Fruit fly (Drosophila melanogaster) whole organism, prepupa: Measurements from ENCODE around the gene Pp2B-14D.

Source experiments
- Blimp-1 ChIP-seq: fragments of 200-800 bp; sonication (Bioruptor generic); optimal IDR thresholded peaks from 3 replicates; lab custom pipeline; 2017; ENCODE audit warnings: missing biosample characterization, missing genetic modification characterization, mild to moderate bottlenecking, moderate library complexity, missing genetic modification reagents
- CG10631 ChIP-seq: fragments of 200-800 bp; sonication (Bioruptor generic); optimal IDR thresholded peaks from 2 replicates; lab custom pipeline; 2016; ENCODE audit warnings: missing biosample characterization, missing genetic modification characterization
- CG10669 ChIP-seq: fragments of 200-800 bp; sonication (Bioruptor generic); optimal IDR thresholded peaks from 3 replicates; lab custom pipeline; 2018; ENCODE audit warnings: missing biosample characterization, mild to moderate bottlenecking, missing genetic modification characterization, moderate library complexity
- CG11294 ChIP-seq: fragments of 200-800 bp; sonication (Bioruptor generic); IDR thresholded peaks from 2 replicates; pipeline ENCODE4 v1.3.6; 2022; ENCODE audit warnings: missing biosample characterization, missing genetic modification characterization
- CG11762 ChIP-seq: fragments of 200-800 bp; sonication (Bioruptor generic); optimal IDR thresholded peaks from 3 replicates; lab custom pipeline; 2016; ENCODE audit warnings: missing biosample characterization, missing genetic modification characterization; ENCODE audit not compliant: insufficient read depth
- CG11902 ChIP-seq: fragments of 200-800 bp; sonication (Bioruptor generic); optimal IDR thresholded peaks from 3 replicates; lab custom pipeline; 2016; ENCODE audit warnings: missing biosample characterization, missing genetic modification characterization
- CG15336 ChIP-seq: fragments of 200-800 bp; sonication (Bioruptor generic); IDR thresholded peaks from 2 replicates; pipeline ENCODE4 v1.3.6; 2022; ENCODE audit warnings: missing biosample characterization, missing genetic modification characterization
- CG1621 ChIP-seq: fragments of 200-800 bp; sonication (Bioruptor generic); optimal IDR thresholded peaks from 3 replicates; lab custom pipeline; 2018; ENCODE audit warnings: missing biosample characterization, mild to moderate bottlenecking, missing genetic modification characterization
- CG16779 ChIP-seq: fragments of 200-800 bp; sonication (Bioruptor generic); optimal IDR thresholded peaks from 3 replicates; lab custom pipeline; 2017; ENCODE audit warnings: missing biosample characterization, mild to moderate bottlenecking, missing genetic modification characterization
- CG3032 ChIP-seq: fragments of 200-800 bp; optimal IDR thresholded peaks from 2 replicates; lab custom pipeline; 2019; ENCODE audit warnings: missing biosample characterization, mild to moderate bottlenecking, missing genetic modification characterization, moderate library complexity
- CG31627 ChIP-seq: fragments of 200-800 bp; sonication (Bioruptor generic); optimal IDR thresholded peaks from 3 replicates; lab custom pipeline; 2016; ENCODE audit warnings: missing biosample characterization, missing genetic modification characterization
- CG32006 ChIP-seq: fragments of 200-800 bp; sonication (Bioruptor generic); optimal IDR thresholded peaks from 3 replicates; lab custom pipeline; 2017; ENCODE audit warnings: missing biosample characterization, mild to moderate bottlenecking, missing genetic modification characterization
- CG34406 ChIP-seq: fragments of 200-800 bp; sonication (Bioruptor generic); optimal IDR thresholded peaks from 3 replicates; lab custom pipeline; 2016; ENCODE audit warnings: missing biosample characterization, missing genetic modification characterization
- CG3919 ChIP-seq: fragments of 200-800 bp; sonication (Bioruptor generic); optimal IDR thresholded peaks from 3 replicates; lab custom pipeline; 2016; ENCODE audit warnings: missing biosample characterization, missing genetic modification characterization
- CG4318 ChIP-seq: fragments of 200-800 bp; sonication (Bioruptor generic); optimal IDR thresholded peaks from 3 replicates; lab custom pipeline; 2017; ENCODE audit warnings: missing biosample characterization, mild to moderate bottlenecking, missing genetic modification characterization
- CG6163 ChIP-seq: fragments of 200-800 bp; sonication (Bioruptor generic); IDR thresholded peaks from 3 replicates; pipeline ENCODE4 v1.3.6; 2022; ENCODE audit warnings: missing biosample characterization, missing genetic modification characterization
- CG6276 ChIP-seq: fragments of 200-800 bp; sonication (Bioruptor generic); optimal IDR thresholded peaks from 2 replicates; lab custom pipeline; 2017; ENCODE audit warnings: missing biosample characterization, mild to moderate bottlenecking, missing genetic modification characterization
- CG6792 ChIP-seq: fragments of 200-800 bp; sonication (Bioruptor generic); optimal IDR thresholded peaks from 3 replicates; lab custom pipeline; 2016; ENCODE audit warnings: missing biosample characterization, missing genetic modification characterization
- CG6808 ChIP-seq: fragments of 200-800 bp; sonication (Bioruptor generic); optimal IDR thresholded peaks from 3 replicates; lab custom pipeline; 2017; ENCODE audit warnings: missing biosample characterization, missing genetic modification characterization, mild to moderate bottlenecking, moderate library complexity, missing genetic modification reagents
- CG6854 ChIP-seq: fragments of 200-800 bp; sonication (Bioruptor generic); optimal IDR thresholded peaks from 2 replicates; lab custom pipeline; 2017; ENCODE audit warnings: missing biosample characterization, mild to moderate bottlenecking, missing genetic modification characterization
- CG8119 ChIP-seq: fragments of 200-800 bp; sonication (Bioruptor generic); IDR thresholded peaks from 3 replicates; pipeline ENCODE4 v1.3.6; 2022; ENCODE audit warnings: missing biosample characterization, missing genetic modification characterization
- CG8319 ChIP-seq: fragments of 200-800 bp; sonication (Bioruptor generic); optimal IDR thresholded peaks from 3 replicates; lab custom pipeline; 2016; ENCODE audit warnings: missing biosample characterization, missing genetic modification characterization
- CG8632 ChIP-seq: fragments of 200-800 bp; sonication (Bioruptor generic); optimal IDR thresholded peaks from 3 replicates; lab custom pipeline; 2016; ENCODE audit warnings: missing biosample characterization, missing genetic modification characterization
- CG9139 ChIP-seq: fragments of 200-800 bp; sonication (Bioruptor generic); optimal IDR thresholded peaks from 3 replicates; lab custom pipeline; 2017; ENCODE audit warnings: missing biosample characterization, mild to moderate bottlenecking, missing genetic modification characterization
- Eip78C ChIP-seq: fragments of 200-800 bp; sonication (Bioruptor generic); peaks from one replicate; lab custom pipeline; 2016; ENCODE audit warnings: missing biosample characterization, missing genetic modification characterization
- Eip93F ChIP-seq: fragments of 200-800 bp; sonication (Bioruptor generic); optimal IDR thresholded peaks from 2 replicates; lab custom pipeline; 2016; ENCODE audit warnings: missing biosample characterization, mild to moderate bottlenecking, missing genetic modification characterization
- Ets21C ChIP-seq: fragments of 200-800 bp; sonication (Bioruptor generic); optimal IDR thresholded peaks from 3 replicates; lab custom pipeline; 2016; ENCODE audit warnings: missing biosample characterization, missing genetic modification characterization
- Gug ChIP-seq: fragments of 200-800 bp; sonication (Bioruptor generic); IDR thresholded peaks from 2 replicates; pipeline ENCODE4 v1.3.6; 2022; ENCODE audit warnings: missing biosample characterization, missing genetic modification characterization
- Hr38 ChIP-seq: sonication (Bioruptor generic); optimal IDR thresholded peaks from 2 replicates; lab custom pipeline; 2016; ENCODE audit warnings: missing biosample characterization, missing genetic modification characterization
- Hr39 ChIP-seq: fragments of 200-800 bp; sonication (Bioruptor generic); optimal IDR thresholded peaks from 2 replicates; lab custom pipeline; 2016; ENCODE audit warnings: missing biosample characterization, missing genetic modification characterization
- Hr4 ChIP-seq: fragments of 200-800 bp; sonication (Bioruptor generic); optimal IDR thresholded peaks from 3 replicates; lab custom pipeline; 2016; ENCODE audit warnings: missing biosample characterization, missing genetic modification characterization
- Lpt ChIP-seq: fragments of 200-800 bp; sonication (Bioruptor generic); optimal IDR thresholded peaks from 3 replicates; lab custom pipeline; 2016; ENCODE audit warnings: missing biosample characterization, missing genetic modification characterization
- Met ChIP-seq: fragments of 200-800 bp; sonication (Bioruptor generic); optimal IDR thresholded peaks from 3 replicates; lab custom pipeline; 2016; ENCODE audit warnings: missing biosample characterization, missing genetic modification characterization
- OdsH ChIP-seq: fragments of 200-800 bp; sonication (Bioruptor generic); optimal IDR thresholded peaks from 3 replicates; lab custom pipeline; 2016; ENCODE audit warnings: missing biosample characterization, missing genetic modification characterization
- Smox ChIP-seq: fragments of 200-800 bp; sonication (Bioruptor generic); optimal IDR thresholded peaks from 3 replicates; lab custom pipeline; 2016; ENCODE audit warnings: missing biosample characterization, missing genetic modification characterization
- Sox102F ChIP-seq: fragments of 200-800 bp; sonication (Bioruptor generic); optimal IDR thresholded peaks from 2 replicates; lab custom pipeline; 2016; ENCODE audit warnings: missing biosample characterization, mild to moderate bottlenecking, missing genetic modification characterization
- Sox14 ChIP-seq: fragments of 200-800 bp; sonication (Bioruptor generic); optimal IDR thresholded peaks from 3 replicates; lab custom pipeline; 2016; ENCODE audit warnings: missing biosample characterization, missing genetic modification characterization
- Sox15 ChIP-seq: fragments of 200-800 bp; sonication (Bioruptor generic); optimal IDR thresholded peaks from 3 replicates; lab custom pipeline; 2016; ENCODE audit warnings: missing biosample characterization, missing genetic modification characterization
- acj6 ChIP-seq: fragments of 200-800 bp; sonication (Bioruptor generic); optimal IDR thresholded peaks from 3 replicates; lab custom pipeline; 2016; ENCODE audit warnings: missing biosample characterization, missing genetic modification characterization
- dac ChIP-seq: fragments of 200-800 bp; sonication (Bioruptor generic); optimal IDR thresholded peaks from 2 replicates; lab custom pipeline; 2017; ENCODE audit warnings: missing biosample characterization, mild to moderate bottlenecking, missing genetic modification characterization
- dsx ChIP-seq: fragments of 200-800 bp; optimal IDR thresholded peaks from 3 replicates; lab custom pipeline; 2019; ENCODE audit warnings: missing biosample characterization, mild to moderate bottlenecking, missing genetic modification characterization, moderate library complexity; ENCODE audit not compliant: poor library complexity, severe bottlenecking
- esn ChIP-seq: fragments of 200-800 bp; sonication (Bioruptor generic); optimal IDR thresholded peaks from 2 replicates; lab custom pipeline; 2016; ENCODE audit warnings: missing biosample characterization, mild to moderate bottlenecking, missing genetic modification characterization, moderate library complexity
- fd85E ChIP-seq: fragments of 200-800 bp; sonication (Bioruptor generic); optimal IDR thresholded peaks from 3 replicates; lab custom pipeline; 2016; ENCODE audit warnings: missing biosample characterization, missing genetic modification characterization
- fkh ChIP-seq: fragments of 200-800 bp; sonication (Bioruptor generic); optimal IDR thresholded peaks from 3 replicates; lab custom pipeline; 2017; ENCODE audit warnings: missing biosample characterization, mild to moderate bottlenecking, missing genetic modification characterization, moderate library complexity
- lz ChIP-seq: fragments of 200-800 bp; sonication (Bioruptor generic); optimal IDR thresholded peaks from 3 replicates; lab custom pipeline; 2016; ENCODE audit warnings: missing biosample characterization, missing genetic modification characterization
- net ChIP-seq: fragments of 200-800 bp; sonication (Bioruptor generic); optimal IDR thresholded peaks from 3 replicates; lab custom pipeline; 2016; ENCODE audit warnings: missing biosample characterization, missing genetic modification characterization
- pdm3 ChIP-seq: fragments of 200-800 bp; sonication (Bioruptor generic); optimal IDR thresholded peaks from 3 replicates; lab custom pipeline; 2016; ENCODE audit warnings: missing biosample characterization, missing genetic modification characterization
- spab ChIP-seq: fragments of 200-800 bp; sonication (Bioruptor generic); optimal IDR thresholded peaks from 2 replicates; lab custom pipeline; 2017; ENCODE audit warnings: missing biosample characterization, mild to moderate bottlenecking, missing genetic modification characterization, missing genetic modification reagents
- ss ChIP-seq, 2 experiments: fragments of 200-800 bp; sonication (Bioruptor generic); optimal IDR thresholded peaks; 2 replicates in 1 of 2; 3 replicates in 1 of 2; lab custom pipeline; 2017 to 2018; ENCODE audit warnings: mild to moderate bottlenecking in 2 of 2, missing biosample characterization in 2 of 2, missing genetic modification characterization in 2 of 2, moderate library complexity in 1 of 2
- svp ChIP-seq: fragments of 200-800 bp; sonication (Bioruptor generic); peaks from one replicate; lab custom pipeline; 2016; ENCODE audit warnings: missing biosample characterization, missing genetic modification characterization
- topi ChIP-seq: fragments of 200-800 bp; sonication (Bioruptor generic); optimal IDR thresholded peaks from 3 replicates; lab custom pipeline; 2016; ENCODE audit warnings: missing biosample characterization, missing genetic modification characterization
- vri ChIP-seq: fragments of 200-800 bp; sonication (Bioruptor generic); optimal IDR thresholded peaks from 3 replicates; lab custom pipeline; 2016; ENCODE audit warnings: missing biosample characterization, mild to moderate bottlenecking, missing genetic modification characterization

Pp2B-14D gene

DNA sequence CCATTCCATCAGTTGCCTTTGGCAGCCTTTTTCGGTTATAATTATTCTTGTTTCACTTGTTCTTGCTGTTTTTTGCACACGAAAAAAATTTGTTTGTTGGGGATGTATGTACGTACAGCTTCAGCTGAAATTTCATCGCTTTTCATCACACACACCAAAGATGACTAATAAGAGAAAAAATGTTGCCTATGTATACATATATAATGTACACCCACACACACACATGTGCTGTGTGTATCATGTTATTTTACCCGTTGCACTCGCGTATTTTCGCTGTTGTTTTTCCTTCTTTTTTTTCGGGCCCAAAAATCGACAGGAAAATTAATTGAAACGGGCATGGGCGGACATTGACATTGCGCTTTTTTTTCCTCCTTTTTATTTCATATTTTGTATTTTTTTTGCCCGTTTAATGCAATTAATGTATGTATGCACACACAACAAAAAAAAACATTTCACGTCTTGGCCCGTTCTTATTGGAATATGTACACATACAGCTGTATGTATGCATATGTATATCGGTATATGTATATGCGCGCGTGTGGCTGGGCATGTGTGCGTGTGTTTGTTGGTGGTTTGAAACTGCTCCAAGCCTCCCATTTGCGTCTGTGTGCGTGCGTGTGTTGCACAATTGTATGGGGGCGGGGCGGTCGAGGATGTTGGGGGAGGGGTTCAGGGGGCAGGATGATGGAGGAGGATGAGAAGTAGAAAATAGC lies 26.5 kb upstream of the Pp2B-14D start:
- TF ChIP-seq CG3919, result no peak
- TF ChIP-seq vri (GFP tag; lab: Kevin White, UChicago), result no peak
- TF ChIP-seq Lpt (GFP tag; lab: Kevin White, UChicago), result no peak
- TF ChIP-seq CG6808 (GFP tag; lab: Kevin White, UChicago), result peak; percentile 33
- TF ChIP-seq topi (GFP tag; lab: Kevin White, UChicago), result no peak
- TF ChIP-seq Met, result no peak
- peak; percentile 19 for TF ChIP-seq CG10669 (GFP tag; lab: Kevin White, UChicago)
- no peak for TF ChIP-seq Blimp-1
- peak; percentile 1 for TF ChIP-seq Sox14
- TF ChIP-seq CG6276 (GFP tag; lab: Kevin White, UChicago), result peak; percentile 32
- TF ChIP-seq CG8319 (GFP tag; lab: Kevin White, UChicago), result no peak
- no peak for TF ChIP-seq dac
- TF ChIP-seq Hr38 (GFP tag; lab: Kevin White, UChicago), result no peak
- peak; percentile 24 for TF ChIP-seq net (GFP tag; lab: Kevin White, UChicago)
- TF ChIP-seq dsx (GFP tag; lab: Kevin White, UChicago), result no peak
- TF ChIP-seq CG15336 (GFP tag; lab: Robert Waterston, UW), result no peak
- TF ChIP-seq CG11762 (GFP tag; lab: Kevin White, UChicago), result no peak
- peak; percentile 82 for TF ChIP-seq Eip78C (GFP tag; lab: Kevin White, UChicago)
- no peak for TF ChIP-seq Sox15 (GFP tag; lab: Kevin White, UChicago)
- no peak for TF ChIP-seq Ets21C (GFP tag; lab: Kevin White, UChicago)
- peak; percentile 32 for TF ChIP-seq spab
- no peak for TF ChIP-seq Hr4 (GFP tag; lab: Kevin White, UChicago)
- no peak for TF ChIP-seq Hr39 (GFP tag; lab: Kevin White, UChicago)
- TF ChIP-seq CG11294 (GFP tag; lab: Robert Waterston, UW), result no peak
- no peak for TF ChIP-seq acj6 (GFP tag; lab: Kevin White, UChicago)
- TF ChIP-seq CG6792, result no peak
- no peak for TF ChIP-seq fkh (GFP tag; lab: Kevin White, UChicago)
- TF ChIP-seq CG31627 (GFP tag; lab: Kevin White, UChicago), result no peak
- no peak for TF ChIP-seq CG8119 (GFP tag; lab: Robert Waterston, UW)
- no peak; the same call in 2 of the 3 replicates for TF ChIP-seq CG6163 (GFP tag; lab: Robert Waterston, UW)
- no peak for TF ChIP-seq CG6854 (GFP tag; lab: Kevin White, UChicago)
- no peak for TF ChIP-seq pdm3 (GFP tag; lab: Kevin White, UChicago)
- no peak for TF ChIP-seq esn (GFP tag; lab: Kevin White, UChicago)
- TF ChIP-seq CG10631 (GFP tag; lab: Kevin White, UChicago), result no peak
- TF ChIP-seq svp (GFP tag; lab: Kevin White, UChicago), result no peak
- TF ChIP-seq CG32006, result no peak
- no peak for TF ChIP-seq CG8632 (GFP tag; lab: Kevin White, UChicago)
- TF ChIP-seq CG11902, result no peak
- TF ChIP-seq CG1621 (tag; lab: Kevin White, UChicago), result no peak
- TF ChIP-seq CG9139 (GFP tag; lab: Kevin White, UChicago), result peak; percentile 30
- no peak for TF ChIP-seq Sox102F (GFP tag; lab: Kevin White, UChicago)
- no peak for TF ChIP-seq Gug (GFP tag; lab: Robert Waterston, UW)
- no peak for TF ChIP-seq CG34406 (GFP tag; lab: Kevin White, UChicago)
- TF ChIP-seq Eip93F (GFP tag; lab: Kevin White, UChicago), result no peak
- no peak for TF ChIP-seq OdsH (GFP tag; lab: Kevin White, UChicago)
- TF ChIP-seq CG16779, result peak; percentile 25
- no peak for TF ChIP-seq CG3032 (tag; lab: Kevin White, UChicago)
- TF ChIP-seq ss (GFP tag; optimal IDR thresholded peaks at IDR 0.05; lab: Kevin White, UChicago), result peak; percentile 30 to 65
- TF ChIP-seq fd85E (GFP tag; lab: Kevin White, UChicago), result no peak
- TF ChIP-seq lz, result no peak
- no peak for TF ChIP-seq CG4318 (GFP tag; lab: Kevin White, UChicago)
- TF ChIP-seq Smox, result no peak
